Fruit fly (Drosophila melanogaster): Measurements from ENCODE around the gene goe.

DNA sequence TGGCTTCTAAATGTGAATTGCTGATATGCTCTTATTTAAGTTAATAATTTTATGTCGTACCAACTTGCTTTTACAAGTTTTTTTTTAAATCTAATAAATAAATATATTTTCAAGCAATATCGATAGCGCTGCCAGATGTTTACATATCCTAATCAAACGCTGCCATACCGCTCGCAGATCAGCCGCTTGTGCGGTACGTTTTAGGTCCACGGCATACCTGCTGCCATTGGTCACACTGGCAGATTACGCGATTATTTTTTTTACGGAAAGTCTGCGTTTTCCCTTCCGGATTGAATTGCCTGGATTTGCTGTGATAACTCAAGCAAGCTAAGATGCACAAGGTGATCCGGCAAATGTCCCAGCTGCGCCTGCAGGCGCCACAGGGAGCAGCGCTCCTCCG is 32.0 kb upstream of the goe start, which contains the start of gene mRpL22:
- TF ChIP-seq ttk (optimal IDR thresholded peaks at IDR 0.05) (no peak), Myc (optimal IDR thresholded peaks at IDR 0.05) (no peak), insv (optimal IDR thresholded peaks at IDR 0.05) (no peak), h (optimal IDR thresholded peaks at IDR 0.05) (no peak)
